Fruit fly (Drosophila melanogaster) whole organism, prepupa: ENCODE measurements around the gene CG2865.
A peak's percentile ranks its signal among the peaks of the same experiment; 100 is the strongest.

Experiments used
- CG10631 ChIP-seq: fragments of 200-800 bp; sonication (Bioruptor generic); optimal IDR thresholded peaks from 2 replicates; lab custom pipeline; 2016; ENCODE audit warnings: missing biosample characterization, missing genetic modification characterization
- CG10669 ChIP-seq: fragments of 200-800 bp; sonication (Bioruptor generic); optimal IDR thresholded peaks from 3 replicates; lab custom pipeline; 2018; ENCODE audit warnings: missing biosample characterization, mild to moderate bottlenecking, missing genetic modification characterization, moderate library complexity
- CG11294 ChIP-seq: fragments of 200-800 bp; sonication (Bioruptor generic); IDR thresholded peaks from 2 replicates; pipeline ENCODE4 v1.3.6; 2022; ENCODE audit warnings: missing biosample characterization, missing genetic modification characterization
- CG11762 ChIP-seq: fragments of 200-800 bp; sonication (Bioruptor generic); optimal IDR thresholded peaks from 3 replicates; lab custom pipeline; 2016; ENCODE audit warnings: missing biosample characterization, missing genetic modification characterization; ENCODE audit not compliant: insufficient read depth
- CG11902 ChIP-seq: fragments of 200-800 bp; sonication (Bioruptor generic); optimal IDR thresholded peaks from 3 replicates; lab custom pipeline; 2016; ENCODE audit warnings: missing biosample characterization, missing genetic modification characterization
- CG15336 ChIP-seq: fragments of 200-800 bp; sonication (Bioruptor generic); IDR thresholded peaks from 2 replicates; pipeline ENCODE4 v1.3.6; 2022; ENCODE audit warnings: missing biosample characterization, missing genetic modification characterization
- CG16779 ChIP-seq: fragments of 200-800 bp; sonication (Bioruptor generic); optimal IDR thresholded peaks from 3 replicates; lab custom pipeline; 2017; ENCODE audit warnings: missing biosample characterization, mild to moderate bottlenecking, missing genetic modification characterization
- CG3032 ChIP-seq: fragments of 200-800 bp; optimal IDR thresholded peaks from 2 replicates; lab custom pipeline; 2019; ENCODE audit warnings: missing biosample characterization, mild to moderate bottlenecking, missing genetic modification characterization, moderate library complexity
- CG31627 ChIP-seq: fragments of 200-800 bp; sonication (Bioruptor generic); optimal IDR thresholded peaks from 3 replicates; lab custom pipeline; 2016; ENCODE audit warnings: missing biosample characterization, missing genetic modification characterization
- CG3919 ChIP-seq: fragments of 200-800 bp; sonication (Bioruptor generic); optimal IDR thresholded peaks from 3 replicates; lab custom pipeline; 2016; ENCODE audit warnings: missing biosample characterization, missing genetic modification characterization
- CG4318 ChIP-seq: fragments of 200-800 bp; sonication (Bioruptor generic); optimal IDR thresholded peaks from 3 replicates; lab custom pipeline; 2017; ENCODE audit warnings: missing biosample characterization, mild to moderate bottlenecking, missing genetic modification characterization
- CG6163 ChIP-seq: fragments of 200-800 bp; sonication (Bioruptor generic); IDR thresholded peaks from 3 replicates; pipeline ENCODE4 v1.3.6; 2022; ENCODE audit warnings: missing biosample characterization, missing genetic modification characterization
- CG6276 ChIP-seq: fragments of 200-800 bp; sonication (Bioruptor generic); optimal IDR thresholded peaks from 2 replicates; lab custom pipeline; 2017; ENCODE audit warnings: missing biosample characterization, mild to moderate bottlenecking, missing genetic modification characterization
- CG6792 ChIP-seq: fragments of 200-800 bp; sonication (Bioruptor generic); optimal IDR thresholded peaks from 3 replicates; lab custom pipeline; 2016; ENCODE audit warnings: missing biosample characterization, missing genetic modification characterization
- CG6808 ChIP-seq: fragments of 200-800 bp; sonication (Bioruptor generic); optimal IDR thresholded peaks from 3 replicates; lab custom pipeline; 2017; ENCODE audit warnings: missing biosample characterization, missing genetic modification characterization, mild to moderate bottlenecking, moderate library complexity, missing genetic modification reagents
- CG6854 ChIP-seq: fragments of 200-800 bp; sonication (Bioruptor generic); optimal IDR thresholded peaks from 2 replicates; lab custom pipeline; 2017; ENCODE audit warnings: missing biosample characterization, mild to moderate bottlenecking, missing genetic modification characterization
- CG7368 ChIP-seq: fragments of 200-800 bp; sonication (Bioruptor generic); optimal IDR thresholded peaks from 3 replicates; lab custom pipeline; 2016; ENCODE audit warnings: missing biosample characterization, missing genetic modification characterization
- CG8319 ChIP-seq: fragments of 200-800 bp; sonication (Bioruptor generic); optimal IDR thresholded peaks from 3 replicates; lab custom pipeline; 2016; ENCODE audit warnings: missing biosample characterization, missing genetic modification characterization
- CG8632 ChIP-seq: fragments of 200-800 bp; sonication (Bioruptor generic); optimal IDR thresholded peaks from 3 replicates; lab custom pipeline; 2016; ENCODE audit warnings: missing biosample characterization, missing genetic modification characterization
- CG9139 ChIP-seq: fragments of 200-800 bp; sonication (Bioruptor generic); optimal IDR thresholded peaks from 3 replicates; lab custom pipeline; 2017; ENCODE audit warnings: missing biosample characterization, mild to moderate bottlenecking, missing genetic modification characterization
- Eip75B ChIP-seq: fragments of 200-800 bp; sonication (Bioruptor generic); optimal IDR thresholded peaks from 3 replicates; lab custom pipeline; 2016; ENCODE audit warnings: missing biosample characterization, missing genetic modification characterization
- Eip78C ChIP-seq: fragments of 200-800 bp; sonication (Bioruptor generic); peaks from one replicate; lab custom pipeline; 2016; ENCODE audit warnings: missing biosample characterization, missing genetic modification characterization
- Eip93F ChIP-seq: fragments of 200-800 bp; sonication (Bioruptor generic); optimal IDR thresholded peaks from 2 replicates; lab custom pipeline; 2016; ENCODE audit warnings: missing biosample characterization, mild to moderate bottlenecking, missing genetic modification characterization
- Ets21C ChIP-seq: fragments of 200-800 bp; sonication (Bioruptor generic); optimal IDR thresholded peaks from 3 replicates; lab custom pipeline; 2016; ENCODE audit warnings: missing biosample characterization, missing genetic modification characterization
- Ets96B ChIP-seq: fragments of 200-800 bp; optimal IDR thresholded peaks from 2 replicates; lab custom pipeline; 2019; ENCODE audit warnings: missing biosample characterization, mild to moderate bottlenecking, missing genetic modification characterization, moderate library complexity
- Gug ChIP-seq: fragments of 200-800 bp; sonication (Bioruptor generic); IDR thresholded peaks from 2 replicates; pipeline ENCODE4 v1.3.6; 2022; ENCODE audit warnings: missing biosample characterization, missing genetic modification characterization
- Hr38 ChIP-seq: sonication (Bioruptor generic); optimal IDR thresholded peaks from 2 replicates; lab custom pipeline; 2016; ENCODE audit warnings: missing biosample characterization, missing genetic modification characterization
- Hr39 ChIP-seq: fragments of 200-800 bp; sonication (Bioruptor generic); optimal IDR thresholded peaks from 2 replicates; lab custom pipeline; 2016; ENCODE audit warnings: missing biosample characterization, missing genetic modification characterization
- Hr4 ChIP-seq: fragments of 200-800 bp; sonication (Bioruptor generic); optimal IDR thresholded peaks from 3 replicates; lab custom pipeline; 2016; ENCODE audit warnings: missing biosample characterization, missing genetic modification characterization
- Lpt ChIP-seq: fragments of 200-800 bp; sonication (Bioruptor generic); optimal IDR thresholded peaks from 3 replicates; lab custom pipeline; 2016; ENCODE audit warnings: missing biosample characterization, missing genetic modification characterization
- OdsH ChIP-seq: fragments of 200-800 bp; sonication (Bioruptor generic); optimal IDR thresholded peaks from 3 replicates; lab custom pipeline; 2016; ENCODE audit warnings: missing biosample characterization, missing genetic modification characterization
- Smox ChIP-seq: fragments of 200-800 bp; sonication (Bioruptor generic); optimal IDR thresholded peaks from 3 replicates; lab custom pipeline; 2016; ENCODE audit warnings: missing biosample characterization, missing genetic modification characterization
- Sox15 ChIP-seq: fragments of 200-800 bp; sonication (Bioruptor generic); optimal IDR thresholded peaks from 3 replicates; lab custom pipeline; 2016; ENCODE audit warnings: missing biosample characterization, missing genetic modification characterization
- achi ChIP-seq: fragments of 200-800 bp; sonication (Bioruptor generic); optimal IDR thresholded peaks from 3 replicates; lab custom pipeline; 2016; ENCODE audit warnings: missing biosample characterization, missing genetic modification characterization
- acj6 ChIP-seq: fragments of 200-800 bp; sonication (Bioruptor generic); optimal IDR thresholded peaks from 3 replicates; lab custom pipeline; 2016; ENCODE audit warnings: missing biosample characterization, missing genetic modification characterization
- dac ChIP-seq: fragments of 200-800 bp; sonication (Bioruptor generic); optimal IDR thresholded peaks from 2 replicates; lab custom pipeline; 2017; ENCODE audit warnings: missing biosample characterization, mild to moderate bottlenecking, missing genetic modification characterization
- dsx ChIP-seq: fragments of 200-800 bp; optimal IDR thresholded peaks from 3 replicates; lab custom pipeline; 2019; ENCODE audit warnings: missing biosample characterization, mild to moderate bottlenecking, missing genetic modification characterization, moderate library complexity; ENCODE audit not compliant: poor library complexity, severe bottlenecking
- esn ChIP-seq: fragments of 200-800 bp; sonication (Bioruptor generic); optimal IDR thresholded peaks from 2 replicates; lab custom pipeline; 2016; ENCODE audit warnings: missing biosample characterization, mild to moderate bottlenecking, missing genetic modification characterization, moderate library complexity
- fd59A ChIP-seq: fragments of 200-800 bp; sonication (Bioruptor generic); optimal IDR thresholded peaks from 2 replicates; lab custom pipeline; 2017; ENCODE audit warnings: missing biosample characterization, mild to moderate bottlenecking, missing genetic modification characterization, missing genetic modification reagents
- fd85E ChIP-seq: fragments of 200-800 bp; sonication (Bioruptor generic); optimal IDR thresholded peaks from 3 replicates; lab custom pipeline; 2016; ENCODE audit warnings: missing biosample characterization, missing genetic modification characterization
- fkh ChIP-seq: fragments of 200-800 bp; sonication (Bioruptor generic); optimal IDR thresholded peaks from 3 replicates; lab custom pipeline; 2017; ENCODE audit warnings: missing biosample characterization, mild to moderate bottlenecking, missing genetic modification characterization, moderate library complexity
- net ChIP-seq: fragments of 200-800 bp; sonication (Bioruptor generic); optimal IDR thresholded peaks from 3 replicates; lab custom pipeline; 2016; ENCODE audit warnings: missing biosample characterization, missing genetic modification characterization
- salr ChIP-seq, 2 experiments: fragments of 200-800 bp; sonication (Bioruptor generic); optimal IDR thresholded peaks; 3 replicates each; lab custom pipeline; 2016 to 2018; ENCODE audit warnings: missing biosample characterization in 2 of 2, missing genetic modification characterization in 2 of 2, mild to moderate bottlenecking in 1 of 2
- svp ChIP-seq: fragments of 200-800 bp; sonication (Bioruptor generic); peaks from one replicate; lab custom pipeline; 2016; ENCODE audit warnings: missing biosample characterization, missing genetic modification characterization
- topi ChIP-seq: fragments of 200-800 bp; sonication (Bioruptor generic); optimal IDR thresholded peaks from 3 replicates; lab custom pipeline; 2016; ENCODE audit warnings: missing biosample characterization, missing genetic modification characterization
- vri ChIP-seq: fragments of 200-800 bp; sonication (Bioruptor generic); optimal IDR thresholded peaks from 3 replicates; lab custom pipeline; 2016; ENCODE audit warnings: missing biosample characterization, mild to moderate bottlenecking, missing genetic modification characterization

CG2865 gene

DNA sequence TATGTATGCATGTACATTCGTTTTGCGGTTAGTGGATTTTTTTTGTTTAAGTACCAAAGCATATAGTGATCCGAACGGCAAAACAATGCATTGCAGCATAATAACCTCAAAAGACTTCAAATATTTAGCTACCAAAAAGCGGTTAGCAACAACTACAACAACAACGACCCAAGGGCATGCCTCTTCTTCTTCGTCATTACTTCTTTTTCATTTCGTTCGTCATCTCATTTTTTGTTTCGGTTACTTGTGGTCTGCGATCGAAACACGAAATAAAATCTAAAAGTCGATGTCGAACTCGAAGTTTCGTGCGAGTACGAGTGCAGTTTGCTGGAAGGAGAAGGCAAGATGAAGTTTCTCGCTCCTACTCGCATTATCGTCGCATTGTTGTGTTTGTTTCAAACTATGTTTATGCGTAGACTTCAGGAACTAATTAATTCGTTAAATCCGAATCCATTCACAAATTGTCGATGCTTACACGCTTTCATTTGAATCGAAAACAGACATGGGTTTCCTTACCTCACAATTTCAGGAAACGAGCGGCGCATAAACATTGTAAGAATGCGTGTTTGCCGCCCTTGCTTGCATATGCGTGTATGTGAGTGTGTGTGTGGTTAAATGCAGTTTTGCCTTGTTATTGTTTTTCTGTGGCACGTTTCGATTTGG is 5.6 kb upstream of the CG2865 start (continued):
- peak; percentile 89 for TF ChIP-seq Hr39
- TF ChIP-seq CG6854 (GFP tag; lab: Kevin White, UChicago): peak; percentile 91
- TF ChIP-seq CG4318 (GFP tag; lab: Kevin White, UChicago): peak; percentile 63
- TF ChIP-seq dac (GFP tag; lab: Kevin White, UChicago): peak; percentile 76
- peak; percentile 81 for TF ChIP-seq Eip93F (GFP tag; lab: Kevin White, UChicago)
- TF ChIP-seq CG7368: peak; percentile 96
- TF ChIP-seq CG6792: peak; percentile 91
- TF ChIP-seq Eip78C: peak; percentile 99
- TF ChIP-seq CG31627: peak; percentile 86
- TF ChIP-seq vri (GFP tag; lab: Kevin White, UChicago): peak; percentile 93
- peak; percentile 95 for TF ChIP-seq CG10669
- peak; percentile 97 for TF ChIP-seq CG6163 (GFP tag; lab: Robert Waterston, UW)
- peak; percentile 89 for TF ChIP-seq OdsH
- peak; percentile 84 for TF ChIP-seq Ets21C (GFP tag; lab: Kevin White, UChicago)
- peak; percentile 95 for TF ChIP-seq Eip75B
- TF ChIP-seq achi (GFP tag; lab: Kevin White, UChicago): peak; percentile 87
- peak; percentile 93 for TF ChIP-seq CG3032 (tag; lab: Kevin White, UChicago)
- TF ChIP-seq fd59A (GFP tag; lab: Kevin White, UChicago): peak; percentile 84
- peak; percentile 87 for TF ChIP-seq fd85E (GFP tag; lab: Kevin White, UChicago)
- TF ChIP-seq CG11902 (GFP tag; lab: Kevin White, UChicago): peak; percentile 76
- peak; percentile 70 for TF ChIP-seq Sox15 (GFP tag; lab: Kevin White, UChicago)
- TF ChIP-seq Hr4 (GFP tag; lab: Kevin White, UChicago): peak; percentile 80
- peak; percentile 75 for TF ChIP-seq CG11294 (GFP tag; lab: Robert Waterston, UW)
- TF ChIP-seq CG6276 (GFP tag; lab: Kevin White, UChicago): peak; percentile 79

DNA sequence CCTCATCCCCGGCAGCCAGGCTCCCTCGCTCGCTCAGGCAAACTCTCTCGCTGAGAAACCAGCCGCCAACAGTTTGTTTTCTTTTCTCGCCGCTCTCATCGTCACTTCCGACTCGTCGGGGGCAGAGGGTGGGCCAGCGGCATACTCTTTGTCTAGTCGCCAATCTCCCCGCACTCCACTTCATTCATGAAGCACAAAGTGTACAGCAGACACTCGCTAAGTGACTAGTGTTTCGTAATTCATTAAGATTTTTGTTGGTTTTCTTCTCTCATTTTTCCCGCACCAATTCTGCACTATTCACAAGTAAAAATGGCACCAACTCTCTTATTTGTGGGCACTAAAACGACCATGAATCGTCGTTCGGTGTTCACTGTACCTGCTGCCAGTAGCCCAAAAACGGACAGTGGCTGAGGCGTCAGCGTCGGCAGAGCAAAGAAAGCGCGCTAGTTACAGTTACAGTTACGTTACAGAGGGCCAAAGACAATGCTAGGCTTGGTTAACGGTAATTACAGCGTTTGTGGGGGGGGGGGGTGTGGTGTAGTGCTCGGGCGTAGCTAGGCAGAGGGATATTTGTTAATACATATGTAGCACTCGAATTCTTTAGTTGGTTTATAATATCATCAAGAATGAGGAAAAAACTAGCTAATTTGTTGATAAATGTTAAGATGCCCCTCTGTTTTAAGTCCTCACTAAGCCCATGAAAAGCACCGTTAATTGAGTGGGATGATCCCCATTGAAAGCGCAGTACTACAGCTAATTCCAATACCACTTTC is 4.4 kb upstream of the CG2865 start:
- TF ChIP-seq CG7368 (peak; percentile 95), Hr38 (peak; percentile 92), CG3919 (GFP tag; lab: Kevin White, UChicago) (peak; percentile 95), CG16779 (tag; lab: Kevin White, UChicago) (peak; percentile 90), dac (GFP tag; lab: Kevin White, UChicago) (peak; percentile 97), CG6808 (GFP tag; lab: Kevin White, UChicago) (peak; percentile 82), esn (GFP tag; lab: Kevin White, UChicago) (peak; percentile 90), vri (GFP tag; lab: Kevin White, UChicago) (peak; percentile 85), dsx (GFP tag; lab: Kevin White, UChicago) (peak; percentile 86), svp (GFP tag; lab: Kevin White, UChicago) (peak; percentile 94), achi (GFP tag; lab: Kevin White, UChicago) (peak; percentile 93), CG15336 (peak; percentile 97), Smox (GFP tag; lab: Kevin White, UChicago) (peak; percentile 88), Gug (peak; percentile 93), Ets96B (peak; percentile 91), fd59A (GFP tag; lab: Kevin White, UChicago) (peak; percentile 88), CG10631 (GFP tag; lab: Kevin White, UChicago) (peak; percentile 96), CG10669 (peak; percentile 93), CG9139 (GFP tag; lab: Kevin White, UChicago) (peak; percentile 76), net (GFP tag; lab: Kevin White, UChicago) (peak; percentile 94), CG11762 (GFP tag; lab: Kevin White, UChicago) (peak; percentile 75), OdsH (peak; percentile 96), CG6792 (peak; percentile 95), acj6 (GFP tag; lab: Kevin White, UChicago) (peak; percentile 95), CG8632 (peak; percentile 88), Hr39 (peak; percentile 95), CG11294 (GFP tag; lab: Robert Waterston, UW) (peak; percentile 93), topi (GFP tag; lab: Kevin White, UChicago) (peak; percentile 93), fkh (peak; percentile 86), Ets21C (GFP tag; lab: Kevin White, UChicago) (peak; percentile 88), CG4318 (GFP tag; lab: Kevin White, UChicago) (peak; percentile 96), salr (GFP tag; optimal IDR thresholded peaks at IDR 0.05; lab: Kevin White, UChicago) (peak; percentile 88 to 93), Lpt (GFP tag; lab: Kevin White, UChicago) (peak; percentile 95), CG6163 (GFP tag; lab: Robert Waterston, UW) (peak; percentile 97), CG8319 (GFP tag; lab: Kevin White, UChicago) (peak; percentile 76)
